Fruit fly (Drosophila melanogaster): ENCODE results near the gene Arv1.

DNA sequence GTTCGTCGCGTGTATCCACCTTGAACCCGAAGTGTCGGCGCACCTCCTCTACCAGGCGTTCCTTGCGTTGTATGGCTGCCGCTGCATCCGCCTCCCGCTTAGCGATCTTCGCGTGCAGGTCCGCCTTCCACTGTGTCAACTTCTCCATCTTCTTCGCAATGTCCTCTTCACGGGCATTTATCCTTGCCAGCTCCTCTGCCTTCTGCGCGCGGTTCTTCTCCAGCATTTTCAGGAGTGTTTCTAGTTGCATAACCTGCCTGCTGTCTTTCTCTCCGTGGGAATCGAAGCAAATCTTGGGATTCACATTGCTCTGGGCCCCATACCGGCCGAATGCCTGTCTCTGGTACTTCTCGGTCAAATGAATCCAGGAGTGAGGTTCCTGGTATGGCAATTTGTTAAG lies 39.1 kb upstream of the Arv1 start:
- TF ChIP-seq Dll (optimal IDR thresholded peaks at IDR 0.05) (no peak), pan (optimal IDR thresholded peaks at IDR 0.05) (no peak), EcR (GFP tag; optimal IDR thresholded peaks at IDR 0.05) (no peak), usp (GFP tag; optimal IDR thresholded peaks at IDR 0.05) (no peak), psq (optimal IDR thresholded peaks at IDR 0.05) (no peak), CG8478 (optimal IDR thresholded peaks at IDR 0.05) (no peak)
